Fruit fly (Drosophila melanogaster) whole organism, adult: ENCODE measurements around the gene TyrRS.

ENCODE experiments used
- CG33017 ChIP-seq: fragments of 200-800 bp; sonication (Bioruptor generic); optimal IDR thresholded peaks from 2 replicates; lab custom pipeline; 2018; ENCODE audit warnings: missing biosample characterization, mild to moderate bottlenecking, missing genetic modification characterization, moderate library complexity
- Clk ChIP-seq: fragments of 200-800 bp; sonication (Bioruptor generic); optimal IDR thresholded peaks from 2 replicates; lab custom pipeline; 2017; ENCODE audit warnings: missing biosample characterization, missing genetic modification characterization
- cic ChIP-seq: fragments of 200-800 bp; sonication (Bioruptor generic); optimal IDR thresholded peaks from 2 replicates; lab custom pipeline; 2017; ENCODE audit warnings: missing biosample characterization, mild to moderate bottlenecking, missing genetic modification characterization, moderate library complexity
- cnc ChIP-seq, 2 experiments: fragments of >200 bp; optimal IDR thresholded peaks; 2 replicates each; lab custom pipeline; 2017
- kay ChIP-seq: fragments of 200-800 bp; sonication (Bioruptor generic); peaks from one replicate; lab custom pipeline; 2016; ENCODE audit warnings: missing biosample characterization, missing genetic modification characterization, borderline replicate concordance
- ovo ChIP-seq: fragments of 200-800 bp; sonication (Bioruptor generic); optimal IDR thresholded peaks from 2 replicates; lab custom pipeline; 2016; ENCODE audit warnings: missing biosample characterization, missing genetic modification characterization
- tj ChIP-seq: fragments of 200-800 bp; sonication (Bioruptor generic); optimal IDR thresholded peaks from 3 replicates; lab custom pipeline; 2017; ENCODE audit warnings: missing biosample characterization, mild to moderate bottlenecking, missing genetic modification characterization, moderate library complexity

DNA sequence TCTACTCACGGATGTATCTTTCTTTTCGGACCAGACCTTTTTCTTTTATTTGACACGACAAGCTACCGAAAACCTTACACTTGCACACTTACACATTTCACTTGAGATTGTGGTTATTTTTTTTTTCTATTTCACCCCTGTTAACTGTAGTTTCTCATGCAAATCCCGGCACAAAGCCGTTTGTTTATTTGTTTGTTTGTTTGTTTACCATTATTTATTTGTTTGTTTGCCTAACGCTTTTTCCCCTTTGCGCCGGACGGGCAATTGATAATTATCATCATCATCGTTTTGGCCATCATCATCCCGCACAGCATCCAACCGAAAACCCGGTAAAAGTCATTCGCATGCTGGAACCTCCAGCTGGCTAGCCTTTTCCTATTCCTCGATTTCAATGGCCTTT, 12.0 kb upstream of the TyrRS start:
- TF ChIP-seq CG33017 (tag; lab: Kevin White, UChicago), result no peak
- TF ChIP-seq cic (GFP tag; lab: Kevin White, UChicago), result no peak
- no peak for TF ChIP-seq Clk
- no peak for TF ChIP-seq tj
- TF ChIP-seq kay (GFP tag; lab: Kevin White, UChicago), result no peak
- TF ChIP-seq cnc (optimal IDR thresholded peaks at IDR 0.05; lab: Kevin White, UChicago), result no peak
- no peak for TF ChIP-seq ovo
